Worm (Caenorhabditis elegans): ENCODE data around the gene oac-6.

DNA sequence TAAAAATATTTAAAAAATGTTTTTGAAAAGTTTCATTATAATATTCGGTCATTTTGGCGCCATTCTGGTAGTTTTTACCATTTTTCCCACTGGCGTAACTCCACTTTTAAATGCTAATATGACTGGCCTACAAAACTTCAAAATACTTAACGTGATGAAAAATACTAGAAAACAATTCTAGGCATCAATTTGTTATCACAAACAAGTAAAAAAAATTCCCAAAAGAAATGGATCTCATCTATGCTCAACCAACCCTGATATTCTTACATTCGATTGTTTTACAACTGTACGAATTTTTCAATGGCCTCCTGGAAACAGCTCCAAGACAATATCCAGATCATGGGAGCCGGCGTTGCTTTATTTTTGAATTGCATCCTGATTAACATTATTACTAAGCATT, 12.5 kb downstream of the oac-6 start, which contains the start of gene str-214:
- TF ChIP-seq ceh-22 (tag; optimal IDR thresholded peaks at IDR 0.05) = no peak
- TF ChIP-seq dmd-4 (tag; optimal IDR thresholded peaks at IDR 0.05; ENCODE audit: borderline replicate concordance) = no peak
- TF ChIP-seq pag-3 (tag; optimal IDR thresholded peaks at IDR 0.05; ENCODE audit: borderline replicate concordance) = no peak
